Worm (Caenorhabditis elegans) whole organism, young adult: ENCODE data around the gene Y76A2B.4.

Experiments
- ama-1 ChIP-seq, 3 experiments: fragments of 150-350 bp in 1 of 3; sonication (generic microtip) in 2 of 3; optimal IDR thresholded peaks; 2 replicates each; lab custom pipeline; 2014 to 2018; ENCODE audit warnings: missing biosample characterization in 2 of 3, missing genetic modification characterization in 2 of 3, missing genetic modification reagents in 2 of 3
- attf-5 ChIP-seq: fragments of 200-800 bp; sonication (Bioruptor generic); optimal IDR thresholded peaks from 2 replicates; lab custom pipeline; 2018; ENCODE audit warnings: mild to moderate bottlenecking, missing genetic modification characterization, missing compliant biosample characterization
- ekl-4 ChIP-seq: fragments of 200-800 bp; sonication (Bioruptor generic); IDR thresholded peaks from 2 replicates; pipeline ENCODE4 v1.3.6; 2022; ENCODE audit warnings: missing genetic modification reagents, missing genetic modification characterization, missing compliant biosample characterization
- lin-26 ChIP-seq: fragments of 200-800 bp; sonication (Bioruptor generic); IDR thresholded peaks from 2 replicates; pipeline ENCODE4 v1.3.6; 2022; ENCODE audit warnings: missing genetic modification reagents, missing genetic modification characterization, missing compliant biosample characterization
- madf-10 ChIP-seq: sonication (generic microtip); optimal IDR thresholded peaks from 2 replicates; lab custom pipeline; 2016; ENCODE audit warnings: mild to moderate bottlenecking, missing genetic modification characterization, missing compliant biosample characterization
- nhr-90 ChIP-seq: sonication (generic microtip); optimal IDR thresholded peaks from 2 replicates; lab custom pipeline; 2016; ENCODE audit warnings: missing genotype, mild to moderate bottlenecking, missing genetic modification characterization, missing compliant biosample characterization

- TF ChIP-seq attf-5 (GFP tag; lab: Kevin White, UChicago), result no peak
- no peak for TF ChIP-seq nhr-90 (tag; lab: Kevin White, UChicago)
- no peak for TF ChIP-seq lin-26 (GFP tag; lab: Robert Waterston, UW)
- no peak for TF ChIP-seq madf-10 (tag; lab: Kevin White, UChicago)
- no peak for TF ChIP-seq ekl-4
- TF ChIP-seq ama-1 (optimal IDR thresholded peaks at IDR 0.05; lab: Kevin White, UChicago), result no peak
- no peak for TF ChIP-seq ama-1 (GFP tag; optimal IDR thresholded peaks at IDR 0.05; lab: Kevin White, UChicago)
Measured at ce11 chrIII:13564929-13565328, 18.4 kb upstream of the Y76A2B.4 start, which contains the start of gene aldo-1.
